Worm (Caenorhabditis elegans): Measurements from ENCODE around the gene bckd-1A.

Gene bckd-1A

DNA sequence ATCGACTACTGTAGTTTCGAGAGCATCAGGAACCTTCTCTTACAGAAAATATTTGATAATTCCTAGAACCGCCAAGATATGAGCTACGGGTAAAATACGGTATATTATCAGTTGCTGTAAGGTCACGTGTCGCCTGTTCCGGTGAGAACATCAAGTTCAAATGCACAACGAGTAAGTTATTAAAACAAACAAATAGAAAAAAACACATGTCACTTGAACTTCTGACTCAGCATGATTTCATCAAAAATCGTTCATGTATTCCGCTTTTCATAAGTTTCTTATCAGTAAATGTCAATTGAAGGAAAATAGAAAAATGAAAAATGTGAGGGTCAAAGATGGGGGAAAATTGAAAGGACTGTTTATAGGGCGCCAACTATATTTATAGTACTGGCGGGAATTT, 11.6 kb downstream of the bckd-1A start:
- TF ChIP-seq pqm-1 (tag; optimal IDR thresholded peaks at IDR 0.05) (peak; percentile 60), nhr-77 (tag; optimal IDR thresholded peaks at IDR 0.05) (no peak), pha-4 (tag; optimal IDR thresholded peaks at IDR 0.05) (peak; percentile 52), zag-1 (tag; optimal IDR thresholded peaks at IDR 0.05) (no peak), ama-1 (optimal IDR thresholded peaks at IDR 0.05) (no peak), jun-1 (tag; optimal IDR thresholded peaks at IDR 0.05) (peak; percentile 18), nhr-25 (tag; optimal IDR thresholded peaks at IDR 0.05) (no peak), elt-2 (tag; optimal IDR thresholded peaks at IDR 0.05) (peak; percentile 81), nhr-12 (tag; optimal IDR thresholded peaks at IDR 0.05) (no peak), mdl-1 (tag; optimal IDR thresholded peaks at IDR 0.05) (no peak)

DNA sequence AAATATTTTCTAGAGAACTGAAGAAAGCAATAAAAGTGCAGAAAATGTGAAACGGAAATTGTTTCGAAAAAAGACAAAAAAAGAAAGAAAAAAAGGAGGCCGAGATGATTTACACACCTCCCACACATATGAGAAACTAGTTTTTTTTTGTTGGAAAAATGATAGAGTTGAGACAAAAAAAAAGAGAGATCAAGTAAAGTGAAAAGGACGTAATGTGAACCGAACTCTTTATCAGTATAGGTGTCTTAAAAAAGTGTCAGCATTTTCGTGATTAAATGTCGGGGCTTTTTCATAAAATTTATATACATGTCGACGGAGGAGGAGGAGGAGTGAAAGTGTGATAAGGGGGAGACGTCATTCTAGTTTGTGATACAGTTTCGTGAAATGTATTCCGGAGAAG, 13.0 kb downstream of the bckd-1A start:
- TF ChIP-seq zag-1 (tag; optimal IDR thresholded peaks at IDR 0.05) (no peak), nhr-12 (tag; optimal IDR thresholded peaks at IDR 0.05) (no peak), pqm-1 (tag; optimal IDR thresholded peaks at IDR 0.05) (peak; percentile 39), elt-2 (tag; optimal IDR thresholded peaks at IDR 0.05) (peak; percentile 90), jun-1 (tag; optimal IDR thresholded peaks at IDR 0.05) (peak; percentile 42)

DNA sequence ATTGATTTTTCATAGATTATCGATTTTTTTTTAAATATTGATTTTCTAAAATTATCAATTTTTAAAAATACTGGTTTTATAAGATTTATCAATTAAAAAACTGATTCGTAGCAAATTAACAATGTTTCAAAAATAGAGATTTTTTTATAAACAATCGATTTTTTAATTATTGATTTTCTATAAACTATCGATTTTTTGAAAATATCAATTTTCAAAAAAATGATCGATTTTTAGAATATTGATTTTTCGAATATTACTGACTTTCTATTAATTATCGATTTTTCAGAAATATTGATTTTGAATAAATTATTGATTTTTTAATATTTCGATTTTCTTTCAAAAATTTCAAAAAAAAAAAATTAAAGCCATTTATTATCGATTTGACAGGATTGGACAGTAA, 19.7 kb downstream of the bckd-1A start:
- no peak for TF ChIP-seq mml-1 (tag; optimal IDR thresholded peaks at IDR 0.05)
- peak; percentile 98 for TF ChIP-seq ceh-28 (tag; optimal IDR thresholded peaks at IDR 0.05)
- no peak for TF ChIP-seq nhr-28 (tag; optimal IDR thresholded peaks at IDR 0.05)

DNA sequence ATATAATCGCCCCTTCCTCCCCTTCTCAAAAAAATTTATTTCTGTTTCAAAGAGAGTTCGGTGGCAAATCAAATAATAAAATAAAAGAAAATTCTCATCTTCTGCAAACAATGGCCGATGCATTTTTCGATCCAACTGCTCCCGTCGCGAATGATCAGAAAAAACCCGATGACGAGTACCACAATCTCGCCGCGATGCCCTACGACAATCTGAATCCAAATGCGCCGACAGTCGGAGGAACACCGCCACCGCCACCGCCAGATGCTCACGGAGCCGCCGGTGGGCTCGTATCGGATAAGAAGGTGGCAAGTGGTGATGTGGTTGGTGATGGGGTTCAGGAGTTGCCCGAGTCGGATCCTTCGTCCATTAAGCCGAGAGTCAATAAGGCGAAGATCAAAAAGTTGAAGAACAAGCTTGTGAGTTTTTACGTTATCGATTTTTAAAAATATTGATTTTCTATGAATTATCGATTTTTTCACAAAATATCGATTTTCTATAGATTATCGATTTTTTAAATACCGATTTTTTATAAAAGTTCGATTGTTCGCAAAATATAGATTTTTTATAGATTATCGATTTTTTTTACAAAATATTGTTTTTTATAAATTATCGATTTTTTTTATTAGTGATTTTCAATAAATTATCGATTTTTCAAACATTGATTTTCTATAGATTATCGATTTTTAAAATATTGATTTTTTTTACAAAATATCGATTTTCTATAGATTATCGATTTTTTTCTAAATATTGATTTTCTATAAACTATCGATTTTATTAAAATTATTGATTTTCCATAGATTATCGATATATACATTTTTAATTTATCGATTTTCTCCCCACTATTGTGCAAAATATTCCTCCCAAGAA, 20.7 kb downstream of the bckd-1A start, which contains the start of gene Y39E4A.1:
TSS of gene Y39E4A.1 (plus strand) at position 51 of the 867 bp plus-strand sequence.
- TF ChIP-seq daf-12 (tag; optimal IDR thresholded peaks at IDR 0.05) = no peak
- peak; percentile 99 for TF ChIP-seq ceh-28 (tag; optimal IDR thresholded peaks at IDR 0.05)

DNA sequence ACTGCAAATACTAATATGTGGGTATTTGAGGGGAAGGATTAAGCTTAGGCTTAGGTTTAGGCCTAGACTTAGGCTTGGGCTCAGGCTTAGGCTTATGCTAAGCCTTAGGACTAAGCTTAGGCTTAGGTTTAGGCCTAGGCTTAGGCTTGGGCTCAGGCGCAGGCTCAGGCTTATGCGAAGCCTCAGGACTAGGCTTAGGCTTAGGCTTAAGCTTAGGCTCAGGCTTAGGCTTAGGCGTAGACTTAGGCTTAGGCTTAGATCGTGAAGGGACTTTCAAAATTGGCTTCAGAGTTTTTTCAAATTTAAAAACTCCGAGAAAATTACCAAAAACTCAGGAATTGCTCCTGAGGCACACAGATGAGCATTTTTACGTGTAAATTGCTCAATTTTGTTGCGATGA, 27.2 kb downstream of the bckd-1A start:
- TF ChIP-seq nfya-1 (tag; optimal IDR thresholded peaks at IDR 0.05; ENCODE audit: insufficient read depth) (no peak), ceh-16 (tag; optimal IDR thresholded peaks at IDR 0.05) (no peak), ama-1 (optimal IDR thresholded peaks at IDR 0.05) (no peak), skn-1 (tag; optimal IDR thresholded peaks at IDR 0.05) (no peak)

DNA sequence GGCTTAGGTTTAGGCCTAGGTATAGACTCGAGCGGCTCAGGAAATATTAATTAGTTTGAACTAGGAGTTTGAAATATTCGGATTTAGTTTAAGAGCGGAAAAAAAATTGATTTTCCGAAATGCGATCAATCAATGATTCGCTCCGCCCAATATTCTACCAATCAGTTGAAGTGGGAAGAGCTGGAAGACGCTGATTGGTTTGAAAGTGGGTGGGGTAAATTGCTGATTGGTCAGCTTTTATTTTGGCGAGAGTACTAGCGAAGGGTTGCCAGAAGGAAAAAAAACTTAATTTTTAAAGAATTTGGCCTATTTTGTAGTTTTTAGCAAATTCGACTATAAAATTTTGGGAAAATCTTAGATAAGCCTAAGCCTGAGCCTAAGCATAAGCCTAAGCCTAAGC, 28.2 kb downstream of the bckd-1A start:
- peak; percentile 96 for TF ChIP-seq nfya-1 (tag; optimal IDR thresholded peaks at IDR 0.05; ENCODE audit: insufficient read depth)
- no peak for TF ChIP-seq unc-62 (GFP tag; optimal IDR thresholded peaks at IDR 0.05)
- no peak for TF ChIP-seq elt-1 (tag; optimal IDR thresholded peaks at IDR 0.05)
- TF ChIP-seq daf-12 (tag; optimal IDR thresholded peaks at IDR 0.05) = no peak

DNA sequence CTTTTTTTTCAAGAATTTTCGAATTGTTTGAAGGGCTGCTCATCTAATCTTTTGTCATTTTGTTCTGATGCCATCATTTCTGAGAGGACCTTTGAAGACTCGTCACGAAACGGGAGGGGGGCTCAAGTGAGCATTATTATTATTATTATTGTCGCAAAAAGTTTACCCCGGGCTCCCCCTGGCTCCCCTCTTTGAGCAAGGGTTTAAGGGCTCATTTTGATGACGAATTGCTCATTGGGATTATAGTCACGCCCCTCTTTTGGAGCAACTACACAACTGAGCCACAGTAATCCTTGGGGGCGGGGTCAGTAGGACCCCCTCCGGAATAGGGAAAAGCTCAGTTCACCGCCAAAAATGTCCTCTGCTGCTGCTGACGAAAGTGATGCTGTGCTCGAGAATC, 30.0 kb downstream of the bckd-1A start, which contains the start of gene unc-25:
TSS of gene unc-25 (plus strand) at position 345 of the 400 bp plus-strand sequence.
- peak; percentile 16 for TF ChIP-seq nfya-1 (tag; optimal IDR thresholded peaks at IDR 0.05; ENCODE audit: insufficient read depth)
- no peak for TF ChIP-seq nhr-67 (tag; optimal IDR thresholded peaks at IDR 0.05)
- TF ChIP-seq elt-3 (tag; optimal IDR thresholded peaks at IDR 0.05) = no peak
- TF ChIP-seq lin-39 (tag; optimal IDR thresholded peaks at IDR 0.05) = peak; percentile 57
- no peak for TF ChIP-seq unc-39 (tag; optimal IDR thresholded peaks at IDR 0.05)
- TF ChIP-seq ama-1 (optimal IDR thresholded peaks at IDR 0.05) = no peak
- no peak for TF ChIP-seq aly-2 (tag; optimal IDR thresholded peaks at IDR 0.05)

DNA sequence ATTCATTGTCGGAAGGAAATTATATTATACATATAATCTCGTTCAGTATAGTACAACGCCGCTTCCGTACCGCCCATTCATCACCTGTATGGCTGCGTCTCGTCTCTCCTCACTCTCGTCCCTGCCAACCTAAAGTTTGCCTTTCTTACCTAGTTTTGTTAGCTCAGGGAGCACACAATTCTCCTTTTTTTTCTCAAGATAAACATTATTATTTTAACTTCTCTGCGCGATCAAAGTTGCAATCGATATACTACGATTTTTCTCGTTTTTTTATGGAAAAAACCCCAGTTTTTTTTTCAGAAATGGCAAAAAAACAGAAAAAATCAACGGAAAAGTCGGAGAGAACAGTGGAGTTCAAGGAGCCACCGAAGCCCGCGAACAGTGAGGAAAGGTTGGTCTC, 37.9 kb downstream of the bckd-1A start, which contains the start of gene epg-3:
TSS of gene epg-3 (plus strand) at position 301 of the 400 bp plus-strand sequence.
- TF ChIP-seq nfya-1 (tag; optimal IDR thresholded peaks at IDR 0.05; ENCODE audit: insufficient read depth) = peak; percentile 26
- TF ChIP-seq nhr-76 (tag; optimal IDR thresholded peaks at IDR 0.05) = no peak
- TF ChIP-seq pha-4 (tag; optimal IDR thresholded peaks at IDR 0.05) = peak; percentile 57
